Fruit fly (Drosophila melanogaster) whole organism, embryonic: ENCODE measurements around the gene CG11980.
A peak's percentile ranks its signal among the peaks of the same experiment; 100 is the strongest.

Experiments
- ATbp ChIP-seq: fragments of 200-800 bp; sonication (Bioruptor generic); optimal IDR thresholded peaks from 2 replicates; lab custom pipeline; 2017; ENCODE audit warnings: missing biosample characterization, mild to moderate bottlenecking, missing genetic modification characterization, missing genetic modification reagents
- Abd-B ChIP-seq: fragments of 200-800 bp; sonication (Bioruptor generic); optimal IDR thresholded peaks from 2 replicates; lab custom pipeline; 2018; ENCODE audit warnings: missing biosample characterization, mild to moderate bottlenecking, missing genetic modification characterization, moderate library complexity
- Asciz ChIP-seq: fragments of 200-800 bp; sonication (Bioruptor generic); optimal IDR thresholded peaks from 2 replicates; lab custom pipeline; 2017; ENCODE audit warnings: missing biosample characterization, mild to moderate bottlenecking, missing genetic modification characterization, missing genetic modification reagents
- Bdp1 ChIP-seq: fragments of 200-800 bp; sonication (Bioruptor generic); optimal IDR thresholded peaks from 3 replicates; lab custom pipeline; 2016; ENCODE audit warnings: missing biosample characterization, missing genetic modification characterization
- CG10543 ChIP-seq: fragments of 200-800 bp; sonication (Bioruptor generic); optimal IDR thresholded peaks from 3 replicates; lab custom pipeline; 2017; ENCODE audit warnings: missing biosample characterization, mild to moderate bottlenecking, missing genetic modification characterization, moderate library complexity
- CG11695 ChIP-seq: fragments of 200-800 bp; sonication (Bioruptor generic); IDR thresholded peaks from 3 replicates; pipeline ENCODE4 v1.3.6; 2022; ENCODE audit warnings: missing biosample characterization, missing genetic modification characterization
- CG13287 ChIP-seq: fragments of 200-800 bp; sonication (Bioruptor generic); IDR thresholded peaks from 2 replicates; pipeline ENCODE4 v1.3.6; 2022; ENCODE audit warnings: missing biosample characterization, missing genetic modification characterization; ENCODE audit not compliant: partially characterized antibody
- CG13775 ChIP-seq: fragments of 200-800 bp; sonication (Bioruptor generic); optimal IDR thresholded peaks from 3 replicates; lab custom pipeline; 2017; ENCODE audit warnings: missing biosample characterization, mild to moderate bottlenecking, missing genetic modification characterization
- CG15601 ChIP-seq: fragments of 200-800 bp; sonication (Bioruptor generic); optimal IDR thresholded peaks from 3 replicates; lab custom pipeline; 2019; ENCODE audit warnings: missing biosample characterization, mild to moderate bottlenecking, missing genetic modification characterization, moderate library complexity
- CG18011 ChIP-seq: fragments of 200-800 bp; sonication (Bioruptor generic); optimal IDR thresholded peaks from 2 replicates; lab custom pipeline; 2017; ENCODE audit warnings: missing biosample characterization, missing genetic modification characterization, mild to moderate bottlenecking, moderate library complexity, missing genotype
- CG2129 ChIP-seq: fragments of 200-800 bp; sonication (Bioruptor generic); IDR thresholded peaks from 2 replicates; pipeline ENCODE4 v1.3.6; 2022; ENCODE audit warnings: missing biosample characterization, missing genetic modification characterization; ENCODE audit not compliant: partially characterized antibody
- CG2199 ChIP-seq: fragments of 200-800 bp; sonication (Bioruptor generic); IDR thresholded peaks from 3 replicates; pipeline ENCODE4 v1.3.6; 2022; ENCODE audit warnings: missing biosample characterization, missing genetic modification characterization
- CG31441 ChIP-seq: fragments of 200-800 bp; sonication (Bioruptor generic); IDR thresholded peaks from 2 replicates; pipeline ENCODE4 v1.3.6; 2022; ENCODE audit warnings: missing biosample characterization, missing genetic modification characterization
- CG3847 ChIP-seq: fragments of 200-800 bp; sonication (Bioruptor generic); IDR thresholded peaks from 2 replicates; pipeline ENCODE4 v1.3.6; 2022; ENCODE audit warnings: missing biosample characterization, missing genetic modification characterization
- CG4854 ChIP-seq: fragments of 200-800 bp; sonication (Bioruptor generic); optimal IDR thresholded peaks from 2 replicates; lab custom pipeline; 2016; ENCODE audit warnings: missing biosample characterization, missing genetic modification characterization, inconsistent platforms
- CG6175 ChIP-seq: fragments of 200-800 bp; sonication (Bioruptor generic); IDR thresholded peaks from 3 replicates; pipeline ENCODE4 v1.3.6; 2022; ENCODE audit warnings: missing biosample characterization, missing genetic modification characterization
- CG6813 ChIP-seq: fragments of 200-800 bp; sonication (Bioruptor generic); optimal IDR thresholded peaks from 2 replicates; lab custom pipeline; 2017; ENCODE audit warnings: missing biosample characterization, missing genetic modification characterization, mild to moderate bottlenecking, moderate library complexity, missing genetic modification reagents
- CG7745 ChIP-seq: fragments of 200-800 bp; sonication (Bioruptor generic); optimal IDR thresholded peaks from 2 replicates; lab custom pipeline; 2018; ENCODE audit warnings: missing biosample characterization, mild to moderate bottlenecking, missing genetic modification characterization, moderate library complexity
- CG8281 ChIP-seq: fragments of 200-800 bp; sonication (Bioruptor generic); optimal IDR thresholded peaks from 2 replicates; lab custom pipeline; 2018; ENCODE audit warnings: missing biosample characterization, mild to moderate bottlenecking, missing genetic modification characterization, moderate library complexity
- CG8478 ChIP-seq: fragments of >200 bp; optimal IDR thresholded peaks from 2 replicates; lab custom pipeline; 2018
- CG9797 ChIP-seq: fragments of 200-800 bp; sonication (Bioruptor generic); optimal IDR thresholded peaks from 3 replicates; lab custom pipeline; 2018; ENCODE audit warnings: missing biosample characterization, mild to moderate bottlenecking, missing genetic modification characterization
- CG9817 ChIP-seq: fragments of 200-800 bp; sonication (Bioruptor generic); optimal IDR thresholded peaks from 2 replicates; lab custom pipeline; 2018; ENCODE audit warnings: missing biosample characterization, mild to moderate bottlenecking, missing genetic modification characterization, moderate library complexity
- CG9876 ChIP-seq: fragments of 200-800 bp; sonication (Bioruptor generic); optimal IDR thresholded peaks from 2 replicates; lab custom pipeline; 2016; ENCODE audit warnings: missing biosample characterization, missing genetic modification characterization
- Dbx ChIP-seq: fragments of 200-800 bp; sonication (Bioruptor generic); IDR thresholded peaks from 3 replicates; pipeline ENCODE4 v1.3.6; 2022; ENCODE audit warnings: missing biosample characterization, missing genetic modification characterization
- Dfd ChIP-seq, 2 experiments: fragments of >200 bp; optimal IDR thresholded peaks; 2 replicates each; lab custom pipeline; 2017; ENCODE audit warnings: missing biosample characterization in 2 of 2, missing genetic modification characterization in 2 of 2
- Gsc ChIP-seq: fragments of 200-800 bp; sonication (Bioruptor generic); IDR thresholded peaks from 2 replicates; pipeline ENCODE4 v1.3.6; 2022; ENCODE audit warnings: missing biosample characterization, missing genetic modification characterization
- H15 ChIP-seq: fragments of 200-800 bp; sonication (Bioruptor generic); IDR thresholded peaks from 3 replicates; pipeline ENCODE4 v1.3.6; 2022; ENCODE audit warnings: missing biosample characterization, missing genetic modification characterization
- Hr78 ChIP-seq, 2 experiments: fragments of 200-800 bp in 1 of 2; fragments of >200 bp in 1 of 2; sonication (Bioruptor generic) in 1 of 2; optimal IDR thresholded peaks; 2 replicates each; lab custom pipeline; 2017 to 2019; ENCODE audit warnings: missing biosample characterization in 2 of 2, missing genetic modification characterization in 2 of 2, mild to moderate bottlenecking in 1 of 2, moderate library complexity in 1 of 2
- Lim3 ChIP-seq: fragments of 200-800 bp; sonication (Bioruptor generic); IDR thresholded peaks from 2 replicates; pipeline ENCODE4 v1.3.6; 2022; ENCODE audit warnings: missing biosample characterization, missing genetic modification characterization
- Med ChIP-seq: fragments of 200-800 bp; sonication (Bioruptor generic); peaks from one replicate; lab custom pipeline; 2016; ENCODE audit warnings: missing biosample characterization, missing genetic modification characterization, mild to moderate bottlenecking, inconsistent platforms, moderate library complexity
- Nf-YB ChIP-seq: fragments of 200-800 bp; sonication (Bioruptor generic); optimal IDR thresholded peaks from 3 replicates; lab custom pipeline; 2019; ENCODE audit warnings: missing biosample characterization, mild to moderate bottlenecking, missing genetic modification characterization, moderate library complexity
- Oli ChIP-seq: fragments of 200-800 bp; sonication (Bioruptor generic); optimal IDR thresholded peaks from 2 replicates; lab custom pipeline; 2018; ENCODE audit warnings: missing biosample characterization, mild to moderate bottlenecking, missing genetic modification characterization, moderate library complexity
- Ptx1 ChIP-seq: fragments of 200-800 bp; sonication (Bioruptor generic); IDR thresholded peaks from 2 replicates; pipeline ENCODE4 v1.3.6; 2022; ENCODE audit warnings: missing biosample characterization, missing genetic modification characterization
- Trl ChIP-seq, 3 experiments: fragments of >200 bp in 2 of 3; fragments of 200-800 bp in 1 of 3; sonication (Bioruptor generic) in 1 of 3; optimal IDR thresholded peaks; 2 replicates in 1 of 3; 3 replicates in 2 of 3; lab custom pipeline; 2016 to 2017; ENCODE audit warnings: missing biosample characterization in 1 of 3, missing genetic modification characterization in 1 of 3
- gcm2 ChIP-seq: fragments of 200-800 bp; sonication (Bioruptor generic); optimal IDR thresholded peaks from 2 replicates; lab custom pipeline; 2016; ENCODE audit warnings: missing biosample characterization, missing genetic modification characterization
- gfzf ChIP-seq: fragments of 200-800 bp; sonication (Bioruptor generic); optimal IDR thresholded peaks from 2 replicates; lab custom pipeline; 2016; ENCODE audit warnings: missing biosample characterization, mild to moderate bottlenecking, missing genetic modification characterization, moderate library complexity
- gro ChIP-seq: fragments of 200-800 bp; sonication (Bioruptor generic); optimal IDR thresholded peaks from 2 replicates; lab custom pipeline; 2016; ENCODE audit warnings: missing biosample characterization, missing genetic modification characterization
- hb ChIP-seq: fragments of 200-800 bp; sonication (Bioruptor generic); IDR thresholded peaks from 3 replicates; pipeline ENCODE4 v1.3.6; 2022; ENCODE audit warnings: missing biosample characterization, missing genetic modification characterization; ENCODE audit not compliant: partially characterized antibody
- inv ChIP-seq: fragments of 200-800 bp; sonication (Bioruptor generic); IDR thresholded peaks from 2 replicates; pipeline ENCODE4 v1.3.6; 2022; ENCODE audit warnings: missing biosample characterization, missing genetic modification characterization; ENCODE audit not compliant: partially characterized antibody
- mirr ChIP-seq: fragments of 200-800 bp; sonication (Bioruptor generic); optimal IDR thresholded peaks from 3 replicates; lab custom pipeline; 2018; ENCODE audit warnings: missing biosample characterization, mild to moderate bottlenecking, missing genetic modification characterization
- sd ChIP-seq: fragments of 200-800 bp; sonication (Bioruptor generic); optimal IDR thresholded peaks from 3 replicates; lab custom pipeline; 2018; ENCODE audit warnings: missing biosample characterization, mild to moderate bottlenecking, missing genetic modification characterization, moderate library complexity
- sob ChIP-seq: fragments of 200-800 bp; sonication (Bioruptor generic); IDR thresholded peaks from 2 replicates; pipeline ENCODE4 v1.3.6; 2022; ENCODE audit warnings: missing biosample characterization, missing genetic modification characterization
- sr ChIP-seq: fragments of 200-800 bp; sonication (Bioruptor generic); IDR thresholded peaks from 3 replicates; pipeline ENCODE4 v1.3.6; 2022; ENCODE audit warnings: missing biosample characterization, missing genetic modification characterization
- tna ChIP-seq: fragments of 200-800 bp; sonication (Bioruptor generic); IDR thresholded peaks from 2 replicates; pipeline ENCODE4 v1.3.6; 2022; ENCODE audit warnings: missing biosample characterization, missing genetic modification characterization; ENCODE audit not compliant: partially characterized antibody
- zen ChIP-seq: fragments of 200-800 bp; sonication (Bioruptor generic); optimal IDR thresholded peaks from 3 replicates; lab custom pipeline; 2018; ENCODE audit warnings: missing biosample characterization, mild to moderate bottlenecking, missing genetic modification characterization, moderate library complexity
- zen2 ChIP-seq: fragments of 200-800 bp; sonication (Bioruptor generic); IDR thresholded peaks from 3 replicates; pipeline ENCODE4 v1.3.6; 2022; ENCODE audit warnings: missing biosample characterization, missing genetic modification characterization; ENCODE audit not compliant: partially characterized antibody

Gene CG11980

DNA sequence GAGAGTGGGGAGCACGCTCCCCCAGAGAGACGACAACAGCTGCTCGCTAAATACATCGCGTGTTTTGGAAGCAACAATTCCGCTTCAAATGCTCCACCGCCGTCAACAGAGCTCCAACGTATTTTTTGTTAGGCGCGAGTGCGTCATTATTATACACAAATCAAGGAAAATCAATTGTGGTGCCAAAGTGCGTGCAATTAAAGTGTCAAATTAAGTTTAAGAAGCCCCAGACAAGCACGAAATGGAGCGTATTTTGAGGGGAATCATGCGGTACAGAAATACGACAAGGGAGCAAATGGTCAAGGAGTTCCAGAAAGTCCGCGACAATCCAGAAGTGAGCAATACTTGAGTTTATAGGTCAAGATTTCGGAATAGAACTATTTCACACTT, 23.0 kb upstream of the CG11980 start, which contains the start of gene CAHbeta (continued):
- no peak for TF ChIP-seq CG9797 (GFP tag; lab: Kevin White, UChicago)
- peak; percentile 36 for TF ChIP-seq gro (GFP tag; lab: Kevin White, UChicago)
- no peak for TF ChIP-seq CG8478 (lab: Kevin White, UChicago)
- TF ChIP-seq gcm2 (GFP tag; lab: Kevin White, UChicago), result no peak
- no peak for TF ChIP-seq ATbp (GFP tag; lab: Kevin White, UChicago)
- no peak for TF ChIP-seq CG31441
- peak in 1 of 2 experiments; percentile 73 for TF ChIP-seq Hr78 (GFP tag; optimal IDR thresholded peaks at IDR 0.05; lab: Kevin White, UChicago)
- no peak; the same call in 1 of the 2 replicates for TF ChIP-seq CG13287 (GFP tag; lab: Robert Waterston, UW)
- no peak for TF ChIP-seq Asciz (GFP tag; lab: Kevin White, UChicago)
- no peak for TF ChIP-seq CG6813 (GFP tag; lab: Kevin White, UChicago)
- no peak for TF ChIP-seq CG9876 (GFP tag; lab: Kevin White, UChicago)
- TF ChIP-seq Ptx1 (GFP tag; lab: Robert Waterston, UW), result no peak
- TF ChIP-seq CG13775, result no peak
- no peak for TF ChIP-seq Oli
- no peak for TF ChIP-seq Dfd (GFP tag; optimal IDR thresholded peaks at IDR 0.05; lab: Kevin White, UChicago)
- no peak for TF ChIP-seq Nf-YB (GFP tag; lab: Kevin White, UChicago)
- no peak for TF ChIP-seq H15 (GFP tag; lab: Robert Waterston, UW)
- no peak for TF ChIP-seq CG15601 (tag; lab: Kevin White, UChicago)
- TF ChIP-seq zen2 (GFP tag; lab: Robert Waterston, UW), result no peak; the same call in 2 of the 3 replicates
- TF ChIP-seq CG10543, result peak; percentile 74
- TF ChIP-seq zen (tag; lab: Kevin White, UChicago), result no peak
- TF ChIP-seq, all 482 proteins: peak for 49

DNA sequence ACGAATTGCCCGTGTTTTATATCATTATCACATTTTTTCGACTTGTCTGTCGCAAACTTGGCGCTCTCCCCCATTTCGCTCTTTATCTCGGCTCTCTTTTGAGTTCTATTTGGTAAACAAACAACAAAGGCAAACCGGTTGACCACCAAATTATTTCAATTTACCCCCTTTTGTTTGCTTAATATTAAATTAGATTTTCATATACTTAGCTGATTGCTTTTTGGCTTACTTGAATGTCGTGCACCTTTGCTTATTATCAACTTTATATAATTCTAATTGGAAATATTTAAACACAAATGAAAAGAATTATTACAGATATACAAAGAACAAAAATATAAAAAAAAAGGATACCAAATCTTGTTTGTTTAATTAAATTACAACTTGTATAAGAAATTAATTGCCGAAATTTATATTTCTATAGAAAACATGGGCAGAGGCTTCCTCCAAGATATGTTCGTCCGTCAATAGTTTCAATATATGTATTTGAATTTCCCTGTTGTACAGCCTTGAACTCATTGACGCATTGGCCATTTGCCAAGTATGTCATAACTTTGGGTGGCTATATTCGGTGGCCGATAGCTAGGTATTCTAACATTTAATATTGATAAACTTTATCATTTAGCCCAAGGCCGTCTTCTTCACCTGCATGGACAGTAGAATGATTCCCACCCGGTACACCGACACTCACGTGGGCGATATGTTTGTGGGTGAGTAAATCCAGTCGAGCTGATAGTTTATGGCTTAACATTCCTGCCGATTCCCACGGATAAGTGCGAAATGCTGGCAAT, 22.4 kb upstream of the CG11980 start:
- TF ChIP-seq tna (peak; percentile 13; the same call in 1 of the 2 replicates), Dbx (GFP tag; lab: Robert Waterston, UW) (no peak), CG3847 (GFP tag; lab: Robert Waterston, UW) (no peak), CG9817 (tag; lab: Kevin White, UChicago) (no peak), Trl (optimal IDR thresholded peaks at IDR 0.05; lab: Kevin White, UChicago) (peak in 1 of 2 experiments; percentile 50), Trl (GFP tag; optimal IDR thresholded peaks at IDR 0.05; lab: Kevin White, UChicago) (no peak), Bdp1 (no peak), CG2199 (GFP tag; lab: Robert Waterston, UW) (peak; percentile 12; the same call in 1 of the 3 replicates), sob (GFP tag; lab: Robert Waterston, UW) (peak; percentile 6; the same call in 1 of the 2 replicates), CG7745 (peak; percentile 56), CG6175 (GFP tag; lab: Robert Waterston, UW) (no peak), Lim3 (GFP tag; lab: Robert Waterston, UW) (0 out of 2 replicates have a peak, but pooled peaks have one; percentile 12), CG2129 (GFP tag; lab: Robert Waterston, UW) (no peak), CG11695 (GFP tag; lab: Robert Waterston, UW) (peak; percentile 56; the same call in 2 of the 3 replicates), CG8281 (tag; lab: Kevin White, UChicago) (peak; percentile 32), sr (GFP tag; lab: Robert Waterston, UW) (0 out of 3 replicates have a peak, but pooled peaks have one; percentile 4), inv (GFP tag; lab: Robert Waterston, UW) (no peak), CG18011 (GFP tag; lab: Kevin White, UChicago) (no peak), hb (GFP tag; lab: Robert Waterston, UW) (no peak), sd (tag; lab: Kevin White, UChicago) (no peak), Med (GFP tag; lab: Kevin White, UChicago) (peak; percentile 64), Gsc (GFP tag; lab: Robert Waterston, UW) (no peak), CG4854 (no peak), Abd-B (no peak), gfzf (GFP tag; lab: Kevin White, UChicago) (no peak), mirr (GFP tag; lab: Kevin White, UChicago) (peak; percentile 57)
